Fruit fly (Drosophila melanogaster) whole organism, embryonic: Measurements from ENCODE around the gene OtopLc.

Experiments used
- Atf6 ChIP-seq: fragments of 200-800 bp; sonication (Bioruptor generic); IDR thresholded peaks from 2 replicates; pipeline ENCODE4 v1.3.6; 2022; ENCODE audit warnings: missing biosample characterization, missing genetic modification characterization
- BtbVII ChIP-seq: fragments of 200-800 bp; sonication (Bioruptor generic); optimal IDR thresholded peaks from 3 replicates; lab custom pipeline; 2017; ENCODE audit warnings: missing biosample characterization, mild to moderate bottlenecking, missing genetic modification characterization
- CG12071 ChIP-seq: fragments of 200-800 bp; sonication (Bioruptor generic); optimal IDR thresholded peaks from 3 replicates; lab custom pipeline; 2018; ENCODE audit warnings: missing biosample characterization, mild to moderate bottlenecking, missing genetic modification characterization
- CG13894 ChIP-seq: fragments of 200-800 bp; sonication (Bioruptor generic); optimal IDR thresholded peaks from 3 replicates; lab custom pipeline; 2018; ENCODE audit warnings: missing biosample characterization, mild to moderate bottlenecking, missing genetic modification characterization, moderate library complexity
- CG14014 ChIP-seq: fragments of 200-800 bp; sonication (Bioruptor generic); IDR thresholded peaks from 2 replicates; pipeline ENCODE4 v1.3.6; 2022; ENCODE audit warnings: missing biosample characterization, missing genetic modification characterization
- CG14050 ChIP-seq: fragments of 200-800 bp; sonication (Bioruptor generic); IDR thresholded peaks from 3 replicates; pipeline ENCODE4 v1.3.6; 2022; ENCODE audit warnings: missing biosample characterization, missing genetic modification characterization
- CG1602 ChIP-seq: fragments of 200-800 bp; sonication (Bioruptor generic); optimal IDR thresholded peaks from 3 replicates; lab custom pipeline; 2016; ENCODE audit warnings: missing biosample characterization, missing genetic modification characterization
- CG17385 ChIP-seq: fragments of 200-800 bp; sonication (Bioruptor generic); optimal IDR thresholded peaks from 3 replicates; lab custom pipeline; 2018; ENCODE audit warnings: missing biosample characterization, mild to moderate bottlenecking, missing genetic modification characterization
- CG17568 ChIP-seq: fragments of 200-800 bp; sonication (Bioruptor generic); optimal IDR thresholded peaks from 2 replicates; lab custom pipeline; 2018; ENCODE audit warnings: missing biosample characterization, mild to moderate bottlenecking, missing genetic modification characterization, moderate library complexity
- CG18599 ChIP-seq: fragments of 200-800 bp; sonication (Bioruptor generic); optimal IDR thresholded peaks from 3 replicates; lab custom pipeline; 2017; ENCODE audit warnings: missing biosample characterization, missing genetic modification characterization, mild to moderate bottlenecking, moderate library complexity, missing genetic modification reagents
- CG2116 ChIP-seq: fragments of 200-800 bp; sonication (Bioruptor generic); optimal IDR thresholded peaks from 3 replicates; lab custom pipeline; 2018; ENCODE audit warnings: missing biosample characterization, mild to moderate bottlenecking, missing genetic modification characterization
- CG4820 ChIP-seq: fragments of 200-800 bp; sonication (Bioruptor generic); optimal IDR thresholded peaks from 3 replicates; lab custom pipeline; 2016; ENCODE audit warnings: missing biosample characterization, missing genetic modification characterization
- CG5180 ChIP-seq: fragments of 200-800 bp; sonication (Bioruptor generic); optimal IDR thresholded peaks from 3 replicates; lab custom pipeline; 2017; ENCODE audit warnings: missing biosample characterization, missing genetic modification characterization, mild to moderate bottlenecking, moderate library complexity, missing genetic modification reagents
- CG6254 ChIP-seq: fragments of 200-800 bp; sonication (Bioruptor generic); optimal IDR thresholded peaks from 3 replicates; lab custom pipeline; 2017; ENCODE audit warnings: mild to moderate bottlenecking, missing biosample characterization, missing genetic modification reagents, missing genetic modification characterization
- CG6813 ChIP-seq: fragments of 200-800 bp; sonication (Bioruptor generic); optimal IDR thresholded peaks from 2 replicates; lab custom pipeline; 2017; ENCODE audit warnings: missing biosample characterization, missing genetic modification characterization, mild to moderate bottlenecking, moderate library complexity, missing genetic modification reagents
- CG6854 ChIP-seq: fragments of 200-800 bp; sonication (Bioruptor generic); optimal IDR thresholded peaks from 3 replicates; lab custom pipeline; 2017; ENCODE audit warnings: missing biosample characterization, mild to moderate bottlenecking, missing genetic modification characterization
- CG7786 ChIP-seq: fragments of 200-800 bp; sonication (Bioruptor generic); optimal IDR thresholded peaks from 2 replicates; lab custom pipeline; 2016; ENCODE audit warnings: missing biosample characterization, missing genetic modification characterization
- Chrac-16 ChIP-seq: fragments of 200-800 bp; sonication (Bioruptor generic); optimal IDR thresholded peaks from 3 replicates; lab custom pipeline; 2016; ENCODE audit warnings: missing biosample characterization, missing genetic modification characterization
- E2f1 ChIP-seq: fragments of 200-800 bp; sonication (Bioruptor generic); IDR thresholded peaks from 2 replicates; pipeline ENCODE4 v1.3.6; 2022; ENCODE audit warnings: missing biosample characterization, missing genetic modification characterization
- E2f2 ChIP-seq: fragments of 200-800 bp; sonication (Bioruptor generic); IDR thresholded peaks from 2 replicates; pipeline ENCODE4 v1.3.6; 2022; ENCODE audit warnings: missing biosample characterization, missing genetic modification characterization
- HLHmδ ChIP-seq: fragments of 200-800 bp; sonication (Bioruptor generic); optimal IDR thresholded peaks from 2 replicates; lab custom pipeline; 2018; ENCODE audit warnings: missing biosample characterization, mild to moderate bottlenecking, missing genetic modification characterization, moderate library complexity
- Hmx ChIP-seq: fragments of 200-800 bp; sonication (Bioruptor generic); optimal IDR thresholded peaks from 2 replicates; lab custom pipeline; 2016; ENCODE audit warnings: missing biosample characterization, missing genetic modification characterization
- Scr ChIP-seq: fragments of 200-800 bp; sonication (Bioruptor generic); IDR thresholded peaks from 2 replicates; pipeline ENCODE4 v1.3.6; 2022; ENCODE audit warnings: missing biosample characterization, missing genetic modification characterization; ENCODE audit not compliant: partially characterized antibody
- Taf1 ChIP-seq: fragments of 200-800 bp; sonication (Bioruptor generic); IDR thresholded peaks from 2 replicates; pipeline ENCODE4 v1.3.6; 2022; ENCODE audit warnings: missing biosample characterization, missing genetic modification characterization
- Tbp ChIP-seq: fragments of >200 bp; optimal IDR thresholded peaks from 2 replicates; lab custom pipeline; 2018; ENCODE audit warnings: missing biosample characterization, missing genetic modification characterization
- ab ChIP-seq: fragments of 200-800 bp; sonication (Bioruptor generic); optimal IDR thresholded peaks from 2 replicates; lab custom pipeline; 2016; ENCODE audit warnings: missing biosample characterization, missing genetic modification characterization
- aop ChIP-seq: fragments of 200-800 bp; sonication (Bioruptor generic); IDR thresholded peaks from 2 replicates; pipeline ENCODE4 v1.3.6; 2022; ENCODE audit warnings: missing biosample characterization, missing genetic modification characterization
- btn ChIP-seq: fragments of 200-800 bp; sonication (Bioruptor generic); optimal IDR thresholded peaks from 2 replicates; lab custom pipeline; 2016; ENCODE audit warnings: missing biosample characterization, missing genetic modification characterization
- cas ChIP-seq: fragments of 200-800 bp; sonication (Bioruptor generic); IDR thresholded peaks from 2 replicates; pipeline ENCODE4 v1.3.6; 2022; ENCODE audit warnings: missing biosample characterization, missing genetic modification characterization
- corto ChIP-seq: fragments of 200-800 bp; sonication (Bioruptor generic); optimal IDR thresholded peaks from 2 replicates; lab custom pipeline; 2016; ENCODE audit warnings: missing biosample characterization, mild to moderate bottlenecking, missing genetic modification characterization, moderate library complexity
- hth ChIP-seq: fragments of >200 bp; optimal IDR thresholded peaks from 2 replicates; lab custom pipeline; 2017; ENCODE audit warnings: inconsistent platforms
- jigr1 ChIP-seq: fragments of 200-800 bp; sonication (Bioruptor generic); IDR thresholded peaks from 3 replicates; pipeline ENCODE4 v1.3.6; 2022; ENCODE audit warnings: missing biosample characterization, missing genetic modification characterization
- jumu ChIP-seq: fragments of 200-800 bp; sonication (Bioruptor generic); optimal IDR thresholded peaks from 3 replicates; lab custom pipeline; 2016; ENCODE audit warnings: missing biosample characterization, missing genetic modification characterization
- kni ChIP-seq: fragments of 200-800 bp; sonication (Bioruptor generic); optimal IDR thresholded peaks from 3 replicates; lab custom pipeline; 2017; ENCODE audit warnings: mild to moderate bottlenecking, missing biosample characterization, missing genetic modification reagents, missing genetic modification characterization
- lbe ChIP-seq: fragments of 200-800 bp; sonication (Bioruptor generic); optimal IDR thresholded peaks from 2 replicates; lab custom pipeline; 2016; ENCODE audit warnings: missing biosample characterization, mild to moderate bottlenecking, missing genetic modification characterization
- p53 ChIP-seq: fragments of 200-800 bp; sonication (Bioruptor generic); optimal IDR thresholded peaks from 2 replicates; lab custom pipeline; 2016; ENCODE audit warnings: missing biosample characterization, missing genetic modification characterization
- peb ChIP-seq: fragments of 200-800 bp; sonication (Bioruptor generic); IDR thresholded peaks from 2 replicates; pipeline ENCODE4 v1.3.6; 2022; ENCODE audit warnings: missing biosample characterization, missing genetic modification characterization
- phol ChIP-seq: fragments of 200-800 bp; sonication (Bioruptor generic); optimal IDR thresholded peaks from 3 replicates; lab custom pipeline; 2018; ENCODE audit warnings: missing biosample characterization, mild to moderate bottlenecking, missing genetic modification characterization, moderate library complexity
- prd ChIP-seq, 3 experiments: fragments of >200 bp in 2 of 3; fragments of 200-800 bp in 1 of 3; sonication (Bioruptor generic) in 1 of 3; optimal IDR thresholded peaks in 2 of 3; IDR thresholded peaks in 1 of 3; 2 replicates in 2 of 3; 3 replicates in 1 of 3; pipeline versions ENCODE4 v1.3.6 to Lab custom; 2017 to 2022; ENCODE audit warnings: missing biosample characterization in 1 of 3, missing genetic modification characterization in 1 of 3
- row ChIP-seq: fragments of 200-800 bp; sonication (Bioruptor generic); IDR thresholded peaks from 3 replicates; pipeline ENCODE4 v1.3.6; 2022; ENCODE audit warnings: missing biosample characterization, missing genetic modification characterization
- run ChIP-seq: fragments of 200-800 bp; sonication (Bioruptor generic); optimal IDR thresholded peaks from 3 replicates; lab custom pipeline; 2018; ENCODE audit warnings: missing biosample characterization, mild to moderate bottlenecking, missing genetic modification characterization
- sc ChIP-seq, 3 experiments: fragments of >200 bp in 2 of 3; fragments of 200-800 bp in 1 of 3; sonication (Bioruptor generic) in 1 of 3; optimal IDR thresholded peaks; 2 replicates in 2 of 3; 3 replicates in 1 of 3; lab custom pipeline; 2017; ENCODE audit warnings: mild to moderate bottlenecking in 1 of 3, missing biosample characterization in 1 of 3, missing genetic modification characterization in 1 of 3, missing genetic modification reagents in 1 of 3
- sisA ChIP-seq: fragments of 200-800 bp; sonication (Bioruptor generic); IDR thresholded peaks from 2 replicates; pipeline ENCODE4 v1.3.6; 2022; ENCODE audit warnings: missing biosample characterization, missing genetic modification characterization
- slbo ChIP-seq: fragments of 200-800 bp; sonication (Bioruptor generic); IDR thresholded peaks from 2 replicates; pipeline ENCODE4 v1.3.6; 2022; ENCODE audit warnings: missing biosample characterization, missing genetic modification characterization
- sna ChIP-seq: fragments of 200-800 bp; sonication (Bioruptor generic); IDR thresholded peaks from 2 replicates; pipeline ENCODE4 v1.3.6; 2022; ENCODE audit warnings: missing biosample characterization, missing genetic modification characterization; ENCODE audit not compliant: partially characterized antibody
- ttk ChIP-seq: fragments of 200-800 bp; sonication (Bioruptor generic); IDR thresholded peaks from 2 replicates; pipeline ENCODE4 v2.1.2; 2022; ENCODE audit warnings: missing biosample characterization, missing genetic modification characterization
- vnd ChIP-seq: fragments of 200-800 bp; sonication (Bioruptor generic); IDR thresholded peaks from 3 replicates; pipeline ENCODE4 v1.3.6; 2022; ENCODE audit warnings: missing biosample characterization, missing genetic modification characterization; ENCODE audit not compliant: partially characterized antibody
- wor ChIP-seq: fragments of 200-800 bp; sonication (Bioruptor generic); IDR thresholded peaks from 2 replicates; pipeline ENCODE4 v1.3.6; 2022; ENCODE audit warnings: missing biosample characterization, missing genetic modification characterization

Gene OtopLc

DNA sequence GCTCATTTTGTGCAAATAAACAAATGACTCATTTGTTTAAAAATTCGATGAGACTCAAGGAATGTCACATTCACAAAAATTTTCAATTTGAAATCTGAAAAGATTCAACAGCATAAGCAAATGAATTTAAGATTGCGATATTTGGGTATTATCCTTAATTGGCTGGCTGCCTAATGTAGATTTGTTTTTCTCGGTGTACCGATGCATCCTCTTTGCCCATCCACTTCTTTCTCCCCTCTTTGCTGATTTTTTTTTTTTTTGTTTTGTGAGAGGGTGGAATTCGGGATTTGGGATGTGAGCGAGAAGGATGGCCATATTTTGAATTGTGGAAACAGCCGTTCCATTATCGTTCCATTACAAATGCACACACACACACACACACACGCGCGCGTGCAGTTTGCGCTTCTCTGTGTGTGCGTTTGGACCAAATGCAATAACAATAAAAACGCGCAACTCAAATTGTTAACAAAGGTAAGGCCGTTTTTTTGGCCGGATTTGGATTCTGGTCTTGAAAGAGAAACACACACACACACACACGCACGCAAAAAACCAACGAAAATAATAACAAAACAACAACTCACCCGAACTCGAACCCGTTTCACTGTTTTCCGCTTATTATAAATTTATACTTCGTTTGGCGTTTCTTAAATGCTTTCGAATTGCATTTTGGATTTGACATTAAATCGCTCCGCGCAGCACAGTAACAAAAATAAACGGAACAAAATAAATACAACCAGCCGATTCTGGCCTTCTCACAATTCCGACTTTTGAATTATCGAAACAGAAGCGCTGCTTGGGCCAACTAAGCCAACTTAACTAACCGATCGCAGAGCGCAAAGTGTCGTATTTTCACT is 16.6 kb upstream of the OtopLc start (continued):
- TF ChIP-seq sc (optimal IDR thresholded peaks at IDR 0.05; lab: Kevin White, UChicago) (no peak), sc (GFP tag; optimal IDR thresholded peaks at IDR 0.05; lab: Kevin White, UChicago) (peak; percentile 40), CG4820 (GFP tag; lab: Kevin White, UChicago) (peak; percentile 50), cas (GFP tag; lab: Robert Waterston, UW) (no peak), lbe (GFP tag; lab: Kevin White, UChicago) (peak; percentile 32), slbo (no peak), phol (peak; percentile 72), sna (GFP tag; lab: Robert Waterston, UW) (no peak), prd (optimal IDR thresholded peaks at IDR 0.05; lab: Kevin White, UChicago) (no peak), prd (GFP tag; IDR thresholded peaks at IDR 0.05; lab: Robert Waterston, UW) (peak; percentile 67; the same call in 2 of the 3 replicates), btn (GFP tag; lab: Kevin White, UChicago) (peak; percentile 3), jigr1 (GFP tag; lab: Robert Waterston, UW) (no peak), CG14050 (GFP tag; lab: Robert Waterston, UW) (no peak), p53 (GFP tag; lab: Kevin White, UChicago) (no peak), CG6813 (GFP tag; lab: Kevin White, UChicago) (peak; percentile 43), wor (GFP tag; lab: Robert Waterston, UW) (0 out of 2 replicates have a peak, but pooled peaks have one; percentile 18), CG17568 (GFP tag; lab: Kevin White, UChicago) (no peak), CG13894 (tag; lab: Kevin White, UChicago) (no peak), CG6254 (GFP tag; lab: Kevin White, UChicago) (peak; percentile 37), peb (GFP tag; lab: Robert Waterston, UW) (no peak), E2f1 (GFP tag; lab: Robert Waterston, UW) (no peak), CG17385 (GFP tag; lab: Kevin White, UChicago) (peak; percentile 28), hth (lab: Kevin White, UChicago) (no peak), CG7786 (GFP tag; lab: Kevin White, UChicago) (peak; percentile 4), ttk (GFP tag; lab: Robert Waterston, UW) (0 out of 2 replicates have a peak, but pooled peaks have one; percentile 40), ab (no peak), CG1602 (GFP tag; lab: Kevin White, UChicago) (peak; percentile 17), corto (GFP tag; lab: Kevin White, UChicago) (no peak), vnd (GFP tag; lab: Robert Waterston, UW) (no peak), kni (GFP tag; lab: Kevin White, UChicago) (peak; percentile 44), E2f2 (GFP tag; lab: Robert Waterston, UW) (peak; percentile 12; the same call in 1 of the 2 replicates), Taf1 (GFP tag; lab: Robert Waterston, UW) (no peak), aop (no peak), CG12071 (GFP tag; lab: Kevin White, UChicago) (no peak), BtbVII (GFP tag; lab: Kevin White, UChicago) (no peak), CG5180 (GFP tag; lab: Kevin White, UChicago) (no peak), CG14014 (GFP tag; lab: Robert Waterston, UW) (no peak), Scr (GFP tag; lab: Robert Waterston, UW) (no peak), CG2116 (GFP tag; lab: Kevin White, UChicago) (no peak), Hmx (GFP tag; lab: Kevin White, UChicago) (no peak), CG18599 (GFP tag; lab: Kevin White, UChicago) (no peak), jumu (GFP tag; lab: Kevin White, UChicago) (peak; percentile 39), row (GFP tag; lab: Robert Waterston, UW) (peak; percentile 48; the same call in 1 of the 3 replicates), Chrac-16 (GFP tag; lab: Kevin White, UChicago) (peak; percentile 46), HLHmδ (GFP tag; lab: Kevin White, UChicago) (no peak), run (no peak), CG6854 (GFP tag; lab: Kevin White, UChicago) (no peak), sisA (GFP tag; lab: Robert Waterston, UW) (peak; percentile 54; the same call in 1 of the 2 replicates), Tbp (GFP tag; lab: Kevin White, UChicago) (no peak), Atf6 (GFP tag; lab: Robert Waterston, UW) (no peak)
